Worm (Caenorhabditis elegans) whole organism, L4 larva: ENCODE data around the gene R08E5.1.

Source experiments
- F10B5.3 ChIP-seq: sonication (generic microtip); optimal IDR thresholded peaks from 2 replicates; lab custom pipeline; 2016; ENCODE audit warnings: mild to moderate bottlenecking, missing genetic modification characterization, missing compliant biosample characterization
- Y48G9A.11 ChIP-seq: fragments of 200-800 bp; sonication (Bioruptor generic); IDR thresholded peaks from 2 replicates; pipeline ENCODE4 v1.3.6; 2022; ENCODE audit warnings: missing genetic modification reagents, missing genetic modification characterization, missing compliant biosample characterization
- ZK337.2 ChIP-seq: fragments of 200-800 bp; sonication (Bioruptor generic); IDR thresholded peaks from 2 replicates; pipeline ENCODE4 v1.3.6; 2022; ENCODE audit warnings: missing genetic modification reagents, missing genetic modification characterization, missing compliant biosample characterization
- ama-1 ChIP-seq: fragments of 150-350 bp; optimal IDR thresholded peaks from 2 replicates; lab custom pipeline; 2014; ENCODE audit warnings: inconsistent platforms, mixed read lengths
- ceh-62 ChIP-seq: sonication (generic microtip); optimal IDR thresholded peaks from 2 replicates; lab custom pipeline; 2017; ENCODE audit warnings: missing biosample characterization, missing genetic modification characterization
- egl-27 ChIP-seq: sonication (generic microtip); optimal IDR thresholded peaks from 3 replicates; lab custom pipeline; 2017; ENCODE audit warnings: missing biosample characterization, missing genetic modification reagents, missing genetic modification characterization
- fos-1 ChIP-seq: fragments of 150-350 bp; optimal IDR thresholded peaks from 2 replicates; lab custom pipeline; 2014; ENCODE audit warnings: missing biosample characterization, missing genetic modification characterization
- nhr-10 ChIP-seq: fragments of 150-350 bp; optimal IDR thresholded peaks from 2 replicates; lab custom pipeline; 2014; ENCODE audit warnings: missing biosample characterization, missing genetic modification characterization
- nhr-11 ChIP-seq: fragments of 150-350 bp; optimal IDR thresholded peaks from 2 replicates; lab custom pipeline; 2014; ENCODE audit warnings: missing biosample characterization, missing genetic modification characterization
- nhr-237 ChIP-seq: sonication (generic microtip); optimal IDR thresholded peaks from 2 replicates; lab custom pipeline; 2017; ENCODE audit warnings: missing biosample characterization, missing genetic modification characterization
- snpc-4 ChIP-seq: fragments of 150-350 bp; optimal IDR thresholded peaks from 2 replicates; lab custom pipeline; 2014; ENCODE audit warnings: missing biosample characterization, missing genetic modification characterization
- unc-130 ChIP-seq: sonication (generic microtip); optimal IDR thresholded peaks from 2 replicates; lab custom pipeline; 2016; ENCODE audit warnings: missing genetic modification reagents, missing genetic modification characterization, missing compliant biosample characterization
- unc-39 ChIP-seq: sonication (generic microtip); optimal IDR thresholded peaks from 2 replicates; lab custom pipeline; 2017; ENCODE audit warnings: missing biosample characterization, missing genetic modification characterization
- unc-62 ChIP-seq, 3 experiments: fragments of 150-350 bp in 1 of 3; sonication (generic microtip); optimal IDR thresholded peaks in 2 of 3; peaks in 1 of 3; 1 replicate in 1 of 3; 2 replicates in 2 of 3; lab custom pipeline; 2014 to 2017; ENCODE audit warnings: missing biosample characterization in 3 of 3, missing genetic modification characterization in 3 of 3, missing genetic modification reagents in 3 of 3, missing genotype in 1 of 3

DNA sequence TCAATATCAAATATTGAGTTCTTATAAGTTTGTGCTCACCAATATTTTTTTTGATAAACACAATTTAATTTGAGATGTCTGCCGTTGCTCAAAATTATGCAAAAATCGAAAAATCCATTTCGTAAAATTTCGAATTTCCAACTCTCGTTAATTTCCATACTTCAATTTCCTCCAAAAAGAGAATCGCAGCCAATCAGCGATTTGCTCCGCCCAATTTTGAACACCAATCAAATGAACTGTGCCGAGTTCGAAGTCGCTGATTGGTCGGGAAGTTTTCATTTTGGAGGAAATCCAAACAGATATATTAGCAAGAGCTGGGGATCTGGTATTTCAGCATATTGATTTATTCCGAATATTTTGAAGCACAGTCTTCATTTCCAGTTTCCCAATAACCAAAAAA is 36.5 kb upstream of the R08E5.1 start:
- TF ChIP-seq F10B5.3 (tag; lab: Kevin White, UChicago) (no peak), Y48G9A.11 (GFP tag; lab: Robert Waterston, UW) (no peak), unc-62 (GFP tag; optimal IDR thresholded peaks at IDR 0.05 in 1 of 2; lab: Kevin White, UChicago) (no peak), unc-62 (tag; optimal IDR thresholded peaks at IDR 0.05; lab: Kevin White, UChicago) (no peak), nhr-237 (tag; lab: Kevin White, UChicago) (no peak), ama-1 (lab: Kevin White, UChicago) (no peak), snpc-4 (tag; lab: Kevin White, UChicago) (no peak), nhr-10 (tag; lab: Kevin White, UChicago) (no peak), egl-27 (tag; lab: Kevin White, UChicago) (no peak), unc-130 (GFP tag; lab: Kevin White, UChicago) (no peak), fos-1 (no peak), ceh-62 (no peak), ZK337.2 (GFP tag; lab: Robert Waterston, UW) (no peak), nhr-11 (tag; lab: Kevin White, UChicago) (no peak), unc-39 (tag; lab: Kevin White, UChicago) (no peak)
